Fruit fly (Drosophila melanogaster): ENCODE results near the gene stx.

Gene stx

DNA sequence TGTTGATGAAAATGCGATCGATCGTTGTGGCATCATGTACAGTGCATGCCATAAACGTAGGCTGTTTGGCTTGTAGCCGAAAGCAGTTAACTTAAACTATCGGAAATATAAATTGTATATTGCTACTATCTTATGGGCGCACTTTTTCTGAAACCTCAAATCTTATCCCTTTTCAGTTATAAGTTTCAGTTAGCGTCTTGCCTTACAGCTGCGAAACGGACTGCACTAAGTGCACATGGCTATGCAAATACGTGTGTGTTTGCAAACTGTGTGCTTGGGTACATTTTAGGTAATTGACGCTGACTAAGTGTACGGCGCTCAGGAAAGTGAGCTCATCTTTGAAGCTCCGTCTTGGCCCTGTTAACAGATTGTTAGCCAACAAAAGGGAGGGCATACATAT, 30.9 kb upstream of the stx start (continued):
- peak; percentile 66 for TF ChIP-seq CG31627 (GFP tag; optimal IDR thresholded peaks at IDR 0.05)
- no peak for TF ChIP-seq CG10669 (GFP tag; optimal IDR thresholded peaks at IDR 0.05)
- TF ChIP-seq CG6792 (GFP tag; optimal IDR thresholded peaks at IDR 0.05), result peak; percentile 39
- TF ChIP-seq CG34406 (GFP tag; optimal IDR thresholded peaks at IDR 0.05), result peak; percentile 17
- TF ChIP-seq Lpt (GFP tag; optimal IDR thresholded peaks at IDR 0.05), result peak; percentile 44
- peak; percentile 63 for TF ChIP-seq pdm3 (GFP tag; optimal IDR thresholded peaks at IDR 0.05)
- no peak for TF ChIP-seq CG6854 (GFP tag; optimal IDR thresholded peaks at IDR 0.05)
- no peak for TF ChIP-seq dsx (GFP tag; optimal IDR thresholded peaks at IDR 0.05; ENCODE audit: poor library complexity, severe bottlenecking)
- TF ChIP-seq achi (GFP tag; optimal IDR thresholded peaks at IDR 0.05), result peak; percentile 53
- peak; percentile 68 for TF ChIP-seq Met (GFP tag; optimal IDR thresholded peaks at IDR 0.05)
- peak; percentile 56 for TF ChIP-seq vri (GFP tag; optimal IDR thresholded peaks at IDR 0.05)
- TF ChIP-seq lz (GFP tag; optimal IDR thresholded peaks at IDR 0.05), result peak; percentile 54
- no peak for TF ChIP-seq spab (GFP tag; optimal IDR thresholded peaks at IDR 0.05)

dm6 chrX:10774957-10775682, 30.4 kb upstream of the stx start:
- TF ChIP-seq salr (GFP tag; optimal IDR thresholded peaks at IDR 0.05) (no peak), Sox14 (GFP tag; optimal IDR thresholded peaks at IDR 0.05) (no peak), topi (GFP tag; optimal IDR thresholded peaks at IDR 0.05) (no peak), CG10669 (GFP tag; optimal IDR thresholded peaks at IDR 0.05) (no peak), CG34406 (GFP tag; optimal IDR thresholded peaks at IDR 0.05) (no peak), CG6854 (GFP tag; optimal IDR thresholded peaks at IDR 0.05) (no peak), CG10631 (GFP tag; optimal IDR thresholded peaks at IDR 0.05) (no peak), eg (GFP tag; IDR thresholded peaks at IDR 0.05) (no peak), Smox (GFP tag; optimal IDR thresholded peaks at IDR 0.05) (no peak), fkh (GFP tag; optimal IDR thresholded peaks at IDR 0.05) (no peak), CG6792 (GFP tag; optimal IDR thresholded peaks at IDR 0.05) (no peak), achi (GFP tag; optimal IDR thresholded peaks at IDR 0.05) (no peak), fd59A (GFP tag; optimal IDR thresholded peaks at IDR 0.05) (no peak), Eip78C (GFP tag) (no peak), lz (GFP tag; optimal IDR thresholded peaks at IDR 0.05) (no peak), Hr38 (GFP tag; optimal IDR thresholded peaks at IDR 0.05) (no peak)

DNA sequence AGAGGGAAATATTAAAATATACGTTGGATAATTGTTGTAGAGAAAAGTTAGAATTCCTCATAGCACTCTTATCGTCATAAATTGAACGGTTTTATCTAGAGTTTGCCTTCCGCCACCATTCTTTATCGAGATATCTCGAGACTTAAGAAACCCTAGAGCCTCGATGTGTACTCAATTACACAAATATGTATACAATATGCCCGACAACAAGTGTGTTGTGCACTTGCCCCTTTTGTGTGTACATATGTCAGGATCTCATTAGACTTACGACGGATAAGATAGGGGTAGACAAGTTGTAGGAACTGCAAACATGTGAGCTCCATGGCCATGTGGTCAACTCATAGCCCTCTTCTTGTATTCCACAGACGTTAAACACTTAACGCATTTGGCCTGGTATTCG, 28.8 kb upstream of the stx start:
- TF ChIP-seq CG10631 (GFP tag; optimal IDR thresholded peaks at IDR 0.05) (peak; percentile 34), CG6163 (GFP tag; IDR thresholded peaks at IDR 0.05) (no peak), CG32006 (GFP tag; optimal IDR thresholded peaks at IDR 0.05) (no peak), svp (GFP tag) (no peak), CG10669 (GFP tag; optimal IDR thresholded peaks at IDR 0.05) (peak; percentile 39), CG3919 (GFP tag; optimal IDR thresholded peaks at IDR 0.05) (peak; percentile 8), Lpt (GFP tag; optimal IDR thresholded peaks at IDR 0.05) (no peak), fkh (GFP tag; optimal IDR thresholded peaks at IDR 0.05) (peak; percentile 57), CG15336 (GFP tag; IDR thresholded peaks at IDR 0.05) (no peak), CG11902 (GFP tag; optimal IDR thresholded peaks at IDR 0.05) (no peak), ss (GFP tag; optimal IDR thresholded peaks at IDR 0.05) (peak; percentile 11 to 64), CG6808 (GFP tag; optimal IDR thresholded peaks at IDR 0.05) (peak; percentile 29), pdm3 (GFP tag; optimal IDR thresholded peaks at IDR 0.05) (no peak), acj6 (GFP tag; optimal IDR thresholded peaks at IDR 0.05) (no peak), Eip78C (GFP tag) (peak; percentile 67), Sox102F (GFP tag; optimal IDR thresholded peaks at IDR 0.05) (no peak), OdsH (GFP tag; optimal IDR thresholded peaks at IDR 0.05) (no peak), fd59A (GFP tag; optimal IDR thresholded peaks at IDR 0.05) (no peak), spab (GFP tag; optimal IDR thresholded peaks at IDR 0.05) (peak; percentile 2), Ets96B (tag; optimal IDR thresholded peaks at IDR 0.05) (no peak), salr (GFP tag; optimal IDR thresholded peaks at IDR 0.05) (peak in 1 of 2 experiments; percentile 0), dsx (GFP tag; optimal IDR thresholded peaks at IDR 0.05; ENCODE audit: poor library complexity, severe bottlenecking) (no peak), CG8319 (GFP tag; optimal IDR thresholded peaks at IDR 0.05) (no peak), Eip93F (GFP tag; optimal IDR thresholded peaks at IDR 0.05) (no peak), CG11294 (GFP tag; IDR thresholded peaks at IDR 0.05) (no peak), CG1621 (tag; optimal IDR thresholded peaks at IDR 0.05) (no peak), net (GFP tag; optimal IDR thresholded peaks at IDR 0.05) (peak; percentile 12), CG8119 (GFP tag; IDR thresholded peaks at IDR 0.05) (0 out of 3 replicates have a peak, but pooled peaks have one; percentile 20), cyc (GFP tag; optimal IDR thresholded peaks at IDR 0.05) (no peak), CG6792 (GFP tag; optimal IDR thresholded peaks at IDR 0.05) (no peak), topi (GFP tag; optimal IDR thresholded peaks at IDR 0.05) (no peak), esn (GFP tag; optimal IDR thresholded peaks at IDR 0.05) (no peak), Smox (GFP tag; optimal IDR thresholded peaks at IDR 0.05) (no peak), CG31627 (GFP tag; optimal IDR thresholded peaks at IDR 0.05) (no peak), CG6276 (GFP tag; optimal IDR thresholded peaks at IDR 0.05) (peak; percentile 3)
